In genomic region chr2L:6494405-6494816, dm6 we compare ENCODE assay signal across 1 fruit fly cellular context.
TF ChIP-seq lines count a peak whose summit lies in the region.

CG9547 (minus strand) TSS chr2L:6494532.

TF ChIP-seq in whole organism, embryonic, 481 proteins besides CTCF, POLR2A, EP300 and RAD21 (continued from another document):
- TF ChIP-seq CG32532 (GFP tag; IDR thresholded peaks at IDR 0.05; lab: Robert Waterston, UW) (no peak), zfh2 (GFP tag; optimal IDR thresholded peaks at IDR 0.05; lab: Kevin White, UChicago) (no peak), klu (GFP tag; IDR thresholded peaks at IDR 0.05; lab: Robert Waterston, UW) (no peak), abd-A (tag; optimal IDR thresholded peaks at IDR 0.05; lab: Kevin White, UChicago) (no peak), ap (GFP tag; IDR thresholded peaks at IDR 0.05; lab: Robert Waterston, UW) (no peak), dmrt99B (tag; optimal IDR thresholded peaks at IDR 0.05; lab: Kevin White, UChicago) (no peak), CG6813 (GFP tag; optimal IDR thresholded peaks at IDR 0.05; lab: Kevin White, UChicago) (peak; percentile 43), CG4730 (GFP tag; IDR thresholded peaks at IDR 0.05; lab: Robert Waterston, UW) (no peak), ato (GFP tag; IDR thresholded peaks at IDR 0.05; lab: Robert Waterston, UW; ENCODE audit: partially characterized antibody) (no peak), bigmax (GFP tag; optimal IDR thresholded peaks at IDR 0.05; lab: Kevin White, UChicago) (no peak), CG4404 (GFP tag; IDR thresholded peaks at IDR 0.05; lab: Robert Waterston, UW) (no peak), bbx (GFP tag; IDR thresholded peaks at IDR 0.05; lab: Robert Waterston, UW; ENCODE audit: partially characterized antibody) (no peak), CG18011 (GFP tag; optimal IDR thresholded peaks at IDR 0.05; lab: Kevin White, UChicago) (no peak), Bgb (GFP tag; IDR thresholded peaks at IDR 0.05; lab: Robert Waterston, UW; ENCODE audit: partially characterized antibody) (no peak), Fer3 (tag; optimal IDR thresholded peaks at IDR 0.05; lab: Kevin White, UChicago) (peak; percentile 9), fd64A (GFP tag; optimal IDR thresholded peaks at IDR 0.05; lab: Kevin White, UChicago) (no peak), CG1647 (GFP tag; optimal IDR thresholded peaks at IDR 0.05; lab: Kevin White, UChicago) (no peak), ac (GFP tag; optimal IDR thresholded peaks at IDR 0.05; lab: Kevin White, UChicago) (no peak), gcm (GFP tag; optimal IDR thresholded peaks at IDR 0.05; lab: Kevin White, UChicago) (peak; percentile 16), odd (GFP tag; optimal IDR thresholded peaks at IDR 0.05; lab: Kevin White, UChicago) (peak; percentile 25), Xrp1 (GFP tag; IDR thresholded peaks at IDR 0.05; lab: Robert Waterston, UW) (no peak), grn (GFP tag; optimal IDR thresholded peaks at IDR 0.05; lab: Kevin White, UChicago) (peak; percentile 94), cwo (GFP tag; optimal IDR thresholded peaks at IDR 0.05; lab: Kevin White, UChicago) (peak; percentile 26), Meics (GFP tag; optimal IDR thresholded peaks at IDR 0.05; lab: Kevin White, UChicago) (peak; percentile 29), dan (GFP tag; IDR thresholded peaks at IDR 0.05; lab: Robert Waterston, UW) (no peak), Drgx (GFP tag; IDR thresholded peaks at IDR 0.05; lab: Robert Waterston, UW) (no peak), Nf-YC (tag; optimal IDR thresholded peaks at IDR 0.05; lab: Kevin White, UChicago) (peak; percentile 23), Myb (GFP tag; optimal IDR thresholded peaks at IDR 0.05; lab: Kevin White, UChicago) (no peak), CG18764 (GFP tag; optimal IDR thresholded peaks at IDR 0.05; lab: Kevin White, UChicago) (no peak), CG15479 (GFP tag; optimal IDR thresholded peaks at IDR 0.05; lab: Kevin White, UChicago) (no peak), CG3995 (GFP tag; optimal IDR thresholded peaks at IDR 0.05; lab: Kevin White, UChicago) (no peak), row (GFP tag; IDR thresholded peaks at IDR 0.05; lab: Robert Waterston, UW) (no peak), CG2712 (tag; optimal IDR thresholded peaks at IDR 0.05; lab: Kevin White, UChicago) (no peak), luna (GFP tag; optimal IDR thresholded peaks at IDR 0.05; lab: Kevin White, UChicago) (no peak), CG42726 (GFP tag; IDR thresholded peaks at IDR 0.05; lab: Robert Waterston, UW; ENCODE audit: partially characterized antibody) (no peak), CG16779 (GFP tag; IDR thresholded peaks at IDR 0.05; lab: Robert Waterston, UW) (no peak)
